Fruit fly (Drosophila melanogaster): ENCODE results near the gene PolE1.

Gene PolE1

DNA sequence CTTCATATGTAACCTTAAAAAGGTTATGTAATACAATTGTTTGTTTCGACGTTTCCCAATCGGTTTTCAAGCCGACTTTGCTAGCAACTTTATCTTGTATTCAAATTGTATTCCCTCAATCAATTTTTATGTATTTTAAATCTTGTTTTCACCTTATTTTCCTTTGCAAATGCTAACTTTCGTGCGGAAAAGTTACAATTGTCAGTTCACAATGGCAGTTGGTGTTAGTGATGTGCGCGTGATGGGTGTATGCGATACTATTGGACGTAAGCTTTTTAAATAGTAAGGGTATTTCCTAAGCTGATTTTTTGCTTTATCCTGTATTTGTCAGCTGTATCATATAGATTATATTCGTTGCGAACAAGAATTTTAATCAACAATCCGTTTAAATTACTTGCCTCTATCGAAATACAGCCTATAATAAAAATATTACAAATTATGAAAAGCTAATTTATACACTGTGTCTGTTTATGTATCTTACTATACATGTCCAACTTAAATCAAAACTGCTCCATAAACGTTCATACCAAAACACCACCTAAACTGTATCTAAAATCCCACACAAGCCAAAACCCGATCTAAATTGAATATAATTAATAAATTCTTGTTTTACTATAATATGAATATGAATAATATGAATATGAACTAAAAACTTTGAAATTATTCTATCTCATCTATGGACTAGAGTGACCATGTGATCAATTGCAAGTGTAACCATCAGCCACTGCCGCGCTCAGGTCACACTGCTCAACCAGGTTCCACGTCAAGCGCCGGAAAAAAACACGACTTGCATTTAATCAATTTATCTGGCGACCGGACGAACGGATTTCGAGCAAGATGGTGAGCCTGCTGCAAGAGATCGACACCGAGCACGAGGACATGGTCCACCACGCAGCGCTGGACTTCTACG, 8.2 kb downstream of the PolE1 start, which contains the start of the genes ATPsynCF6 and Sec13 (continued):
- peak; percentile 1 for TF ChIP-seq kay (GFP tag; optimal IDR thresholded peaks at IDR 0.05)
- no peak for TF ChIP-seq wor (GFP tag; IDR thresholded peaks at IDR 0.05)
- TF ChIP-seq CG5245 (GFP tag; optimal IDR thresholded peaks at IDR 0.05), result no peak
- peak; percentile 43 for TF ChIP-seq Nf-YC (tag; optimal IDR thresholded peaks at IDR 0.05)
- no peak for TF ChIP-seq eve (GFP tag; optimal IDR thresholded peaks at IDR 0.05)
- TF ChIP-seq CTCF (GFP tag; optimal IDR thresholded peaks at IDR 0.05), result peak; percentile 8
- peak; percentile 20 for TF ChIP-seq CG12155 (GFP tag; optimal IDR thresholded peaks at IDR 0.05)
- TF ChIP-seq tgo (GFP tag; IDR thresholded peaks at IDR 0.05), result peak; percentile 65
- no peak for TF ChIP-seq CG32767 (GFP tag; IDR thresholded peaks at IDR 0.05)
- TF ChIP-seq CG10321 (GFP tag; IDR thresholded peaks at IDR 0.05), result no peak
- TF ChIP-seq Taf1 (GFP tag; IDR thresholded peaks at IDR 0.05), result peak; percentile 50
- no peak for TF ChIP-seq chn (GFP tag; optimal IDR thresholded peaks at IDR 0.05)
- no peak for TF ChIP-seq Asciz (GFP tag; optimal IDR thresholded peaks at IDR 0.05)
- peak; percentile 40 for TF ChIP-seq D19B (GFP tag; optimal IDR thresholded peaks at IDR 0.05)
- TF ChIP-seq Med (GFP tag), result peak; percentile 92
- TF ChIP-seq CG4707 (GFP tag; optimal IDR thresholded peaks at IDR 0.05), result no peak
- no peak for TF ChIP-seq tio (GFP tag; optimal IDR thresholded peaks at IDR 0.05)
- TF ChIP-seq CG11504 (tag; optimal IDR thresholded peaks at IDR 0.05), result peak; percentile 70
- TF ChIP-seq sug (tag; optimal IDR thresholded peaks at IDR 0.05), result peak; percentile 50
- no peak for TF ChIP-seq CG3065 (GFP tag; optimal IDR thresholded peaks at IDR 0.05)
- TF ChIP-seq Nf-YA (GFP tag; IDR thresholded peaks at IDR 0.05), result no peak
- no peak for TF ChIP-seq danr (GFP tag; IDR thresholded peaks at IDR 0.05)
- TF ChIP-seq CG3726 (GFP tag; IDR thresholded peaks at IDR 0.05), result peak; percentile 51; the same call in 1 of the 3 replicates
- no peak for TF ChIP-seq Elba2 (GFP tag; optimal IDR thresholded peaks at IDR 0.05)
- TF ChIP-seq CG15479 (GFP tag; optimal IDR thresholded peaks at IDR 0.05), result no peak
- TF ChIP-seq CG16863 (GFP tag; optimal IDR thresholded peaks at IDR 0.05), result no peak
- TF ChIP-seq lab (GFP tag; optimal IDR thresholded peaks at IDR 0.05), result peak; percentile 49
- TF ChIP-seq CG4617 (GFP tag; optimal IDR thresholded peaks at IDR 0.05; ENCODE audit: borderline replicate concordance), result peak; percentile 54
- TF ChIP-seq gsb (GFP tag; IDR thresholded peaks at IDR 0.05), result no peak
- TF ChIP-seq Nf-YB (GFP tag; optimal IDR thresholded peaks at IDR 0.05), result no peak
- TF ChIP-seq sc (optimal IDR thresholded peaks at IDR 0.05), result no peak
- TF ChIP-seq sc (GFP tag; optimal IDR thresholded peaks at IDR 0.05), result no peak
- TF ChIP-seq CG1024 (GFP tag; IDR thresholded peaks at IDR 0.05), result no peak
- TF ChIP-seq ATbp (GFP tag; optimal IDR thresholded peaks at IDR 0.05), result no peak
- TF ChIP-seq bbx (GFP tag; IDR thresholded peaks at IDR 0.05; ENCODE audit: partially characterized antibody), result peak; percentile 97
- TF ChIP-seq CG8765 (GFP tag; IDR thresholded peaks at IDR 0.05), result 0 out of 2 replicates have a peak, but pooled peaks have one; percentile 13
- TF ChIP-seq Ravus (GFP tag; IDR thresholded peaks at IDR 0.05), result no peak
- no peak for TF ChIP-seq psq (GFP tag; optimal IDR thresholded peaks at IDR 0.05)
- TF ChIP-seq bsh (GFP tag; optimal IDR thresholded peaks at IDR 0.05), result peak in 1 of 2 experiments; percentile 11
- peak; percentile 32 for TF ChIP-seq CG8388 (GFP tag; optimal IDR thresholded peaks at IDR 0.05)
- TF ChIP-seq lilli (GFP tag; optimal IDR thresholded peaks at IDR 0.05), result peak; percentile 59
- peak; percentile 94 for TF ChIP-seq ato (GFP tag; IDR thresholded peaks at IDR 0.05; ENCODE audit: partially characterized antibody)
- no peak for TF ChIP-seq gcm (GFP tag; optimal IDR thresholded peaks at IDR 0.05)
- 0 out of 3 replicates have a peak, but pooled peaks have one; percentile 54 for TF ChIP-seq CG11695 (GFP tag; IDR thresholded peaks at IDR 0.05)
- no peak for TF ChIP-seq ham (GFP tag; IDR thresholded peaks at IDR 0.05)
- no peak for TF ChIP-seq CG6654 (GFP tag; optimal IDR thresholded peaks at IDR 0.05)
- TF ChIP-seq otp (GFP tag; IDR thresholded peaks at IDR 0.05), result no peak
- TF ChIP-seq ewg (GFP tag; optimal IDR thresholded peaks at IDR 0.05), result peak; percentile 7
- TF ChIP-seq CG12299 (tag; optimal IDR thresholded peaks at IDR 0.05), result no peak
- TF ChIP-seq Aef1 (GFP tag; IDR thresholded peaks at IDR 0.05), result peak; percentile 47; the same call in 2 of the 3 replicates
